Fruit fly (Drosophila melanogaster): ENCODE measurements around the gene slo.

DNA sequence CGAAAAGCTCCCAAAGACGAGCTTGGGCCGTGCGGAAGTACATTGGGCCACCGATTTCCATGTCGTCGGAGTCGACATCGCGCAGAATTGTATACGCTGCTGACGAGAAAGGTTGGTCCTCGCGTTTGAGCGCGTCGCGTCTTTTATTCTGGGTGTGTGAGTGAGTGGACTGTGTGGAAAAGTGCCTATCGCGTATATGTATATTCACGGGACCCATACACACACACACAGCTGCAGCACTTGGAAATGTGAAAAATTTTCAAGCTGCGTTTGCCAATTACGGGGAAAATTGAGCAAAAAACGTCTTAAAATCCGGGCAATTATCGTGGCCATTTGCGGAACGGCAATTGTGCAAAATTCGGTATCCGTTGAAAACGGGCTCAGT lies at the start of gene slo:
- no peak for TF ChIP-seq CG6276 (GFP tag; optimal IDR thresholded peaks at IDR 0.05)
- no peak for TF ChIP-seq eg (GFP tag; IDR thresholded peaks at IDR 0.05)
- no peak for TF ChIP-seq Met (GFP tag; optimal IDR thresholded peaks at IDR 0.05)
- TF ChIP-seq lz (GFP tag; optimal IDR thresholded peaks at IDR 0.05): no peak
- TF ChIP-seq CG10669 (GFP tag; optimal IDR thresholded peaks at IDR 0.05): no peak
- TF ChIP-seq Hr38 (GFP tag; optimal IDR thresholded peaks at IDR 0.05): no peak
- TF ChIP-seq CG11902 (GFP tag; optimal IDR thresholded peaks at IDR 0.05): no peak
- no peak for TF ChIP-seq Lpt (GFP tag; optimal IDR thresholded peaks at IDR 0.05)
